Worm (Caenorhabditis elegans) whole organism, L4/young adult: Measurements from ENCODE around the gene K11H12.11.

Experiments used
- W03F9.2 ChIP-seq: fragments of 150-350 bp; optimal IDR thresholded peaks from 2 replicates; lab custom pipeline; 2014; ENCODE audit warnings: missing biosample characterization, missing genetic modification characterization
- dao-5 ChIP-seq: sonication (generic microtip); optimal IDR thresholded peaks from 2 replicates; lab custom pipeline; 2016; ENCODE audit warnings: missing genotype, missing genetic modification characterization, moderate library complexity, missing compliant biosample characterization
- him-1 ChIP-seq: sonication (generic microtip); optimal IDR thresholded peaks from 2 replicates; lab custom pipeline; 2016; ENCODE audit warnings: missing genotype, missing genetic modification reagents, missing genetic modification characterization, missing compliant biosample characterization

ce11 chrIV:619766-620165, 50.6 kb downstream of the K11H12.11 start:
- no peak for TF ChIP-seq W03F9.2
- TF ChIP-seq him-1, result no peak
- TF ChIP-seq dao-5 (tag; lab: Kevin White, UChicago), result no peak
